Worm (Caenorhabditis elegans) whole organism, young adult: ENCODE data around the gene F10E7.6.
A peak's percentile ranks its signal among the peaks of the same experiment; 100 is the strongest.

ENCODE experiments used
- B0019.2 ChIP-seq: fragments of 200-800 bp; sonication (Bioruptor generic); conservative IDR thresholded peaks from 2 replicates; pipeline ENCODE4 v1.3.6; 2022; ENCODE audit warnings: missing genetic modification reagents, missing genetic modification characterization, missing compliant biosample characterization
- B0035.1 ChIP-seq: sonication (generic microtip); optimal IDR thresholded peaks from 2 replicates; lab custom pipeline; 2016; ENCODE audit warnings: missing genetic modification characterization, mild to moderate bottlenecking, missing compliant biosample characterization, missing genotype, missing genetic modification reagents
- B0336.3 ChIP-seq: fragments of 200-800 bp; sonication (Bioruptor generic); IDR thresholded peaks from 2 replicates; pipeline ENCODE4 v1.3.6; 2022; ENCODE audit warnings: missing genetic modification characterization, missing compliant biosample characterization
- D2030.7 ChIP-seq: fragments of 200-800 bp; sonication (Bioruptor generic); IDR thresholded peaks from 2 replicates; pipeline ENCODE4 v1.3.6; 2022; ENCODE audit warnings: missing genetic modification reagents, missing genetic modification characterization, missing compliant biosample characterization
- F22D6.2 ChIP-seq: sonication (generic microtip); optimal IDR thresholded peaks from 2 replicates; lab custom pipeline; 2016; ENCODE audit warnings: mild to moderate bottlenecking, missing genetic modification characterization, missing compliant biosample characterization
- F37B4.10 ChIP-seq: fragments of 200-800 bp; sonication (Bioruptor generic); IDR thresholded peaks from 2 replicates; pipeline ENCODE4 v1.3.6; 2022; ENCODE audit warnings: missing genetic modification characterization, missing compliant biosample characterization
- F39B2.1 ChIP-seq: fragments of 200-800 bp; sonication (Bioruptor generic); IDR thresholded peaks from 2 replicates; pipeline ENCODE4 v1.3.6; 2022; ENCODE audit warnings: missing genetic modification reagents, missing genetic modification characterization, missing compliant biosample characterization
- F49E8.2 ChIP-seq: sonication (generic microtip); optimal IDR thresholded peaks from 3 replicates; lab custom pipeline; 2017; ENCODE audit warnings: missing genetic modification characterization, mild to moderate bottlenecking, missing compliant biosample characterization, antibody characterized with exemption, moderate library complexity; ENCODE audit not compliant: insufficient read depth
- F52B5.7 ChIP-seq: sonication (generic microtip); optimal IDR thresholded peaks from 2 replicates; lab custom pipeline; 2016; ENCODE audit warnings: mild to moderate bottlenecking, missing genetic modification characterization, missing compliant biosample characterization
- F55B11.4 ChIP-seq: sonication (generic microtip); optimal IDR thresholded peaks from 2 replicates; lab custom pipeline; 2016; ENCODE audit warnings: missing compliant biosample characterization, missing genetic modification characterization, borderline replicate concordance; ENCODE audit not compliant: insufficient read depth
- F57A8.1 ChIP-seq: fragments of 200-800 bp; sonication (Bioruptor generic); optimal IDR thresholded peaks from 2 replicates; lab custom pipeline; 2018; ENCODE audit warnings: mild to moderate bottlenecking, missing genetic modification characterization, moderate library complexity, missing compliant biosample characterization
- K11D2.4 ChIP-seq: fragments of 200-800 bp; sonication (Bioruptor generic); IDR thresholded peaks from 2 replicates; pipeline ENCODE4 v1.3.6; 2022; ENCODE audit warnings: missing genetic modification reagents, missing genetic modification characterization, missing compliant biosample characterization
- K12H6.12 ChIP-seq: fragments of 200-800 bp; sonication (Bioruptor generic); optimal IDR thresholded peaks from 2 replicates; lab custom pipeline; 2018; ENCODE audit warnings: mild to moderate bottlenecking, missing genetic modification characterization, missing compliant biosample characterization
- T07F8.4 ChIP-seq: sonication (generic microtip); optimal IDR thresholded peaks from 2 replicates; lab custom pipeline; 2016; ENCODE audit warnings: mild to moderate bottlenecking, missing genetic modification characterization, moderate library complexity, missing compliant biosample characterization
- T26A5.8 ChIP-seq: sonication (generic microtip); optimal IDR thresholded peaks from 2 replicates; lab custom pipeline; 2016; ENCODE audit warnings: missing genetic modification characterization, missing compliant biosample characterization
- Y53F4B.3 ChIP-seq: fragments of 200-800 bp; sonication (Bioruptor generic); IDR thresholded peaks from 2 replicates; pipeline ENCODE4 v1.3.6; 2022; ENCODE audit warnings: missing genetic modification reagents, missing genetic modification characterization, missing compliant biosample characterization
- Y95B8A.8 ChIP-seq: fragments of 200-800 bp; sonication (Bioruptor generic); IDR thresholded peaks from 2 replicates; pipeline ENCODE4 v1.3.6; 2022; ENCODE audit warnings: missing genetic modification reagents, missing genetic modification characterization, missing compliant biosample characterization
- ama-1 ChIP-seq, 3 experiments: fragments of 150-350 bp in 1 of 3; sonication (generic microtip) in 2 of 3; optimal IDR thresholded peaks; 2 replicates each; lab custom pipeline; 2014 to 2018; ENCODE audit warnings: missing biosample characterization in 2 of 3, missing genetic modification characterization in 2 of 3, missing genetic modification reagents in 2 of 3
- aptf-2 ChIP-seq: fragments of 200-800 bp; sonication (Bioruptor generic); conservative IDR thresholded peaks from 2 replicates; pipeline ENCODE4 v1.3.6; 2022; ENCODE audit warnings: missing genetic modification reagents, missing genetic modification characterization, missing compliant biosample characterization
- ccch-3 ChIP-seq: fragments of 200-800 bp; sonication (Bioruptor generic); optimal IDR thresholded peaks from 2 replicates; lab custom pipeline; 2018; ENCODE audit warnings: mild to moderate bottlenecking, missing genetic modification characterization, missing compliant biosample characterization
- ceh-100 ChIP-seq: fragments of 200-800 bp; sonication (Bioruptor generic); IDR thresholded peaks from 2 replicates; pipeline ENCODE4 v1.3.6; 2022; ENCODE audit warnings: missing genetic modification reagents, missing genetic modification characterization, missing compliant biosample characterization
- dpff-1 ChIP-seq: sonication (generic microtip); optimal IDR thresholded peaks from 2 replicates; lab custom pipeline; 2017; ENCODE audit warnings: mild to moderate bottlenecking, missing genetic modification characterization, missing compliant biosample characterization
- egl-44 ChIP-seq: fragments of 200-800 bp; sonication (Bioruptor generic); IDR thresholded peaks from 2 replicates; pipeline ENCODE4 v1.3.6; 2022; ENCODE audit warnings: missing genetic modification reagents, missing genetic modification characterization, missing compliant biosample characterization
- egrh-3 ChIP-seq: fragments of 200-800 bp; sonication (Bioruptor generic); IDR thresholded peaks from 2 replicates; pipeline ENCODE4 v1.3.6; 2022; ENCODE audit warnings: missing genetic modification reagents, missing genetic modification characterization, missing compliant biosample characterization
- ets-4 ChIP-seq: fragments of 200-800 bp; sonication (Bioruptor generic); optimal IDR thresholded peaks from 2 replicates; lab custom pipeline; 2018; ENCODE audit warnings: mild to moderate bottlenecking, missing genetic modification characterization, missing compliant biosample characterization
- fkh-3 ChIP-seq: sonication (generic microtip); optimal IDR thresholded peaks from 2 replicates; lab custom pipeline; 2016; ENCODE audit warnings: mild to moderate bottlenecking, missing genetic modification characterization, missing compliant biosample characterization
- him-1 ChIP-seq: sonication (generic microtip); optimal IDR thresholded peaks from 2 replicates; lab custom pipeline; 2016; ENCODE audit warnings: missing genotype, missing genetic modification reagents, missing genetic modification characterization, missing compliant biosample characterization
- hrde-1 ChIP-seq: sonication (generic microtip); optimal IDR thresholded peaks from 2 replicates; lab custom pipeline; 2016; ENCODE audit warnings: missing genetic modification characterization, mild to moderate bottlenecking, missing compliant biosample characterization, moderate library complexity, missing genotype, missing genetic modification reagents, borderline replicate concordance
- hsf-1 ChIP-seq: fragments of 200-800 bp; sonication (Bioruptor generic); IDR thresholded peaks from 2 replicates; pipeline ENCODE4 v1.3.6; 2022; ENCODE audit warnings: missing genetic modification reagents, missing genetic modification characterization, missing compliant biosample characterization
- let-526 ChIP-seq: fragments of 200-800 bp; sonication (Bioruptor generic); IDR thresholded peaks from 2 replicates; pipeline ENCODE4 v1.3.6; 2022; ENCODE audit warnings: missing genetic modification reagents, missing genetic modification characterization, missing compliant biosample characterization
- lin-35 ChIP-seq, 3 experiments: fragments of 150-350 bp in 2 of 3; sonication (generic microtip) in 1 of 3; optimal IDR thresholded peaks; 2 replicates each; lab custom pipeline; 2014 to 2018; ENCODE audit warnings: missing biosample characterization in 3 of 3, missing genetic modification characterization in 3 of 3, missing genetic modification reagents in 3 of 3
- madf-3 ChIP-seq: fragments of 200-800 bp; sonication (Bioruptor generic); IDR thresholded peaks from 2 replicates; pipeline ENCODE4 v1.3.6; 2022; ENCODE audit warnings: missing genetic modification reagents, missing genetic modification characterization, missing compliant biosample characterization
- mcd-1 ChIP-seq: fragments of 200-800 bp; sonication (Bioruptor generic); IDR thresholded peaks from 2 replicates; pipeline ENCODE4 v1.3.6; 2022; ENCODE audit warnings: missing genetic modification reagents, missing genetic modification characterization, missing compliant biosample characterization
- mel-28 ChIP-seq: sonication (generic microtip); optimal IDR thresholded peaks from 2 replicates; lab custom pipeline; 2016; ENCODE audit warnings: borderline replicate concordance, mild to moderate bottlenecking, missing genetic modification characterization, missing compliant biosample characterization
- mes-4 ChIP-seq: sonication (generic microtip); optimal IDR thresholded peaks from 2 replicates; lab custom pipeline; 2016; ENCODE audit warnings: missing genotype, missing genetic modification characterization, missing compliant biosample characterization
- nhr-120 ChIP-seq: fragments of 200-800 bp; sonication (Bioruptor generic); IDR thresholded peaks from 2 replicates; pipeline ENCODE4 v1.3.6; 2022; ENCODE audit warnings: missing genetic modification characterization, missing compliant biosample characterization
- pbrm-1 ChIP-seq: fragments of 200-800 bp; sonication (Bioruptor generic); IDR thresholded peaks from 2 replicates; pipeline ENCODE4 v1.3.6; 2022; ENCODE audit warnings: missing genetic modification reagents, missing genetic modification characterization, missing compliant biosample characterization
- rcor-1 ChIP-seq: fragments of 200-800 bp; sonication (Bioruptor generic); IDR thresholded peaks from 2 replicates; pipeline ENCODE4 v1.3.6; 2022; ENCODE audit warnings: missing genetic modification reagents, missing genetic modification characterization, missing compliant biosample characterization
- sea-2 ChIP-seq: fragments of 200-800 bp; sonication (Bioruptor generic); IDR thresholded peaks from 2 replicates; pipeline ENCODE4 v1.3.6; 2022; ENCODE audit warnings: missing genetic modification characterization, missing compliant biosample characterization
- snpc-4 ChIP-seq, 5 experiments: fragments of 150-350 bp in 1 of 5; sonication (generic microtip) in 4 of 5; optimal IDR thresholded peaks; 2 replicates each; lab custom pipeline; 2014 to 2018; ENCODE audit warnings: missing genetic modification characterization in 5 of 5, missing biosample characterization in 3 of 5, antibody characterized with exemption in 2 of 5, mild to moderate bottlenecking in 2 of 5, missing compliant biosample characterization in 2 of 5, missing genotype in 2 of 5, moderate library complexity in 2 of 5, missing genetic modification reagents in 1 of 5
- somi-1 ChIP-seq: fragments of 200-800 bp; sonication (Bioruptor generic); optimal IDR thresholded peaks from 2 replicates; lab custom pipeline; 2018; ENCODE audit warnings: mild to moderate bottlenecking, missing genetic modification characterization, missing compliant biosample characterization
- sptf-2 ChIP-seq: fragments of 200-800 bp; sonication (Bioruptor generic); optimal IDR thresholded peaks from 2 replicates; lab custom pipeline; 2018; ENCODE audit warnings: mild to moderate bottlenecking, missing genetic modification characterization, missing compliant biosample characterization
- tbx-9 ChIP-seq: sonication (generic microtip); optimal IDR thresholded peaks from 2 replicates; lab custom pipeline; 2016; ENCODE audit warnings: borderline replicate concordance, missing genetic modification characterization, inconsistent platforms, missing compliant biosample characterization
- unc-62 ChIP-seq: fragments of 150-350 bp; optimal IDR thresholded peaks from 2 replicates; lab custom pipeline; 2014; ENCODE audit warnings: missing biosample characterization, missing genetic modification reagents, missing genetic modification characterization
- ztf-26 ChIP-seq: sonication (generic microtip); optimal IDR thresholded peaks from 2 replicates; lab custom pipeline; 2017; ENCODE audit warnings: missing genetic modification characterization, missing compliant biosample characterization
- ztf-6 ChIP-seq: fragments of 200-800 bp; sonication (Bioruptor generic); IDR thresholded peaks from 2 replicates; pipeline ENCODE4 v1.3.6; 2022; ENCODE audit warnings: missing genetic modification reagents, missing genetic modification characterization, missing compliant biosample characterization

F10E7.6 gene

DNA sequence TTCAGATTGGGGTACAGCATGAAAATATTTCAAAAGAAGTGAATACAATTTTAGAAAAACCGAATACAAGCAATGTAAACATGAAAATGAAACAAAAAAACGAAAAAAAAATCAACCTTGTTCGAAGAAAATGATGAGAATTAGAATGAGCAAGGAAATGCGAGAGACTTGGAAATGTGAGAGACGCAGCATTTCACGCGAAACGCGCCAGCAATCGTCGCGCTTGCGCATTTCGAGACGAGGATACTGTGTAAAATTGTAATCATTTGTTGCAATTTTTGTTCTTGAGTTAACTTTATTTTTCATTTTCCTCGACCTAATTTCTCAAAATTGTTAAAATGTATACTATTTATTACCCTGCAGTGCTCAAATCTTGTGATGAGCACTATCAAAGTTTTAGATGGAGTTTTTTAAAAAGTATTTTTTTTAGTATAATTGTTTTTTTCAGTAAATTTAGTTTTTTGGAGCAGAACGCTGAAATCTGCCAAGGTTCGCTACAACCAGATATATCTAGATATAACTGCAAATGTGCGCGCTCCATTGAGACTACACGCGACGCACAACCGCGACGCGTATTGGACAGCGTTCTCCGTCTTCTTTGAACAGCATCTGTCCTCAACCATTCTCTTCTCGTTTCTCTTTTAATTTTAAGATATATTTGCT is 39.2 kb downstream of the F10E7.6 start, which contains the start of gene fust-1 (continued):
- peak; percentile 80 for TF ChIP-seq somi-1 (GFP tag; lab: Kevin White, UChicago)
- peak; percentile 88 for TF ChIP-seq ceh-100 (GFP tag; lab: Robert Waterston, UW)
- TF ChIP-seq tbx-9 (tag; lab: Kevin White, UChicago): no peak
- peak; percentile 77 for TF ChIP-seq F22D6.2 (tag; lab: Kevin White, UChicago)
- peak; percentile 80; the same call in 1 of the 2 replicates for TF ChIP-seq let-526
- no peak for TF ChIP-seq fkh-3 (tag; lab: Kevin White, UChicago)
- TF ChIP-seq K11D2.4 (GFP tag; lab: Robert Waterston, UW): peak; percentile 97
- TF ChIP-seq pbrm-1: peak; percentile 95
- peak; percentile 97 for TF ChIP-seq mcd-1 (GFP tag; lab: Robert Waterston, UW)
- no peak; the same call in 1 of the 2 replicates for TF ChIP-seq egrh-3 (GFP tag; lab: Robert Waterston, UW)
- peak; percentile 88 for TF ChIP-seq K12H6.12
- TF ChIP-seq mes-4: peak; percentile 22
- no peak for TF ChIP-seq aptf-2 (GFP tag; lab: Robert Waterston, UW)
- peak; percentile 75; the same call in 1 of the 2 replicates for TF ChIP-seq egl-44 (GFP tag; lab: Robert Waterston, UW)
- peak; percentile 58 for TF ChIP-seq snpc-4 (GFP tag; optimal IDR thresholded peaks at IDR 0.05; lab: Kevin White, UChicago)
- TF ChIP-seq snpc-4 (tag; optimal IDR thresholded peaks at IDR 0.05; lab: Kevin White, UChicago): peak; percentile 48 to 89 (median 86)
- no peak for TF ChIP-seq F57A8.1 (GFP tag; lab: Kevin White, UChicago)
- TF ChIP-seq T26A5.8 (tag; lab: Kevin White, UChicago): no peak
- no peak for TF ChIP-seq T07F8.4 (tag; lab: Kevin White, UChicago)
- peak; percentile 82; the same call in 1 of the 2 replicates for TF ChIP-seq F39B2.1 (GFP tag; lab: Robert Waterston, UW)
- no peak for TF ChIP-seq sptf-2 (GFP tag; lab: Kevin White, UChicago)
- no peak for TF ChIP-seq F55B11.4 (tag; lab: Kevin White, UChicago)
- peak; percentile 48 for TF ChIP-seq ets-4 (GFP tag; lab: Kevin White, UChicago)
- TF ChIP-seq D2030.7 (GFP tag; lab: Robert Waterston, UW): peak; percentile 89
- peak; percentile 17 for TF ChIP-seq F52B5.7 (tag; lab: Kevin White, UChicago)
- TF ChIP-seq hrde-1 (tag; lab: Kevin White, UChicago): peak; percentile 74
- TF ChIP-seq Y95B8A.8: peak; percentile 93
- TF ChIP-seq ama-1 (optimal IDR thresholded peaks at IDR 0.05; lab: Kevin White, UChicago): no peak
- TF ChIP-seq ama-1 (GFP tag; optimal IDR thresholded peaks at IDR 0.05; lab: Kevin White, UChicago): peak in 1 of 2 experiments; percentile 15
- TF ChIP-seq ztf-6 (GFP tag; lab: Robert Waterston, UW): peak; percentile 77; the same call in 1 of the 2 replicates
- no peak for TF ChIP-seq nhr-120 (GFP tag; lab: Robert Waterston, UW)
- peak; percentile 75 for TF ChIP-seq him-1
- TF ChIP-seq madf-3: peak; percentile 95
- TF ChIP-seq Y53F4B.3 (GFP tag; lab: Robert Waterston, UW): no peak
- no peak for TF ChIP-seq unc-62 (GFP tag; lab: Kevin White, UChicago)
- TF ChIP-seq B0336.3 (GFP tag; lab: Robert Waterston, UW): peak; percentile 96
- TF ChIP-seq B0035.1 (tag; lab: Kevin White, UChicago): peak; percentile 42
- no peak for TF ChIP-seq F37B4.10 (GFP tag; lab: Robert Waterston, UW)
- peak; percentile 69 for TF ChIP-seq B0019.2
- peak; percentile 88 for TF ChIP-seq hsf-1 (GFP tag; lab: Robert Waterston, UW)
- TF ChIP-seq F49E8.2 (tag; lab: Kevin White, UChicago): peak; percentile 83
- peak; percentile 88 for TF ChIP-seq ztf-26 (tag; lab: Kevin White, UChicago)
- TF ChIP-seq sea-2 (GFP tag; lab: Robert Waterston, UW): no peak
- no peak for TF ChIP-seq mel-28 (tag; lab: Kevin White, UChicago)
- peak in 2 of 3 experiments; percentile 80 to 93 for TF ChIP-seq lin-35 (GFP tag; optimal IDR thresholded peaks at IDR 0.05; lab: Kevin White, UChicago)
- TF ChIP-seq rcor-1 (GFP tag; lab: Robert Waterston, UW): peak; percentile 95
- no peak for TF ChIP-seq ccch-3
- no peak for TF ChIP-seq dpff-1 (tag; lab: Kevin White, UChicago)
